Fruit fly (Drosophila melanogaster) whole organism, prepupa: ENCODE results near the gene Adsl.
A peak's percentile ranks its signal among the peaks of the same experiment; 100 is the strongest.

Source experiments
- Blimp-1 ChIP-seq: fragments of 200-800 bp; sonication (Bioruptor generic); optimal IDR thresholded peaks from 3 replicates; lab custom pipeline; 2017; ENCODE audit warnings: missing biosample characterization, missing genetic modification characterization, mild to moderate bottlenecking, moderate library complexity, missing genetic modification reagents
- CG10631 ChIP-seq: fragments of 200-800 bp; sonication (Bioruptor generic); optimal IDR thresholded peaks from 2 replicates; lab custom pipeline; 2016; ENCODE audit warnings: missing biosample characterization, missing genetic modification characterization
- CG11294 ChIP-seq: fragments of 200-800 bp; sonication (Bioruptor generic); IDR thresholded peaks from 2 replicates; pipeline ENCODE4 v1.3.6; 2022; ENCODE audit warnings: missing biosample characterization, missing genetic modification characterization
- CG15336 ChIP-seq: fragments of 200-800 bp; sonication (Bioruptor generic); IDR thresholded peaks from 2 replicates; pipeline ENCODE4 v1.3.6; 2022; ENCODE audit warnings: missing biosample characterization, missing genetic modification characterization
- CG1621 ChIP-seq: fragments of 200-800 bp; sonication (Bioruptor generic); optimal IDR thresholded peaks from 3 replicates; lab custom pipeline; 2018; ENCODE audit warnings: missing biosample characterization, mild to moderate bottlenecking, missing genetic modification characterization
- CG16779 ChIP-seq: fragments of 200-800 bp; sonication (Bioruptor generic); optimal IDR thresholded peaks from 3 replicates; lab custom pipeline; 2017; ENCODE audit warnings: missing biosample characterization, mild to moderate bottlenecking, missing genetic modification characterization
- CG31627 ChIP-seq: fragments of 200-800 bp; sonication (Bioruptor generic); optimal IDR thresholded peaks from 3 replicates; lab custom pipeline; 2016; ENCODE audit warnings: missing biosample characterization, missing genetic modification characterization
- CG32006 ChIP-seq: fragments of 200-800 bp; sonication (Bioruptor generic); optimal IDR thresholded peaks from 3 replicates; lab custom pipeline; 2017; ENCODE audit warnings: missing biosample characterization, mild to moderate bottlenecking, missing genetic modification characterization
- CG34406 ChIP-seq: fragments of 200-800 bp; sonication (Bioruptor generic); optimal IDR thresholded peaks from 3 replicates; lab custom pipeline; 2016; ENCODE audit warnings: missing biosample characterization, missing genetic modification characterization
- CG6163 ChIP-seq: fragments of 200-800 bp; sonication (Bioruptor generic); IDR thresholded peaks from 3 replicates; pipeline ENCODE4 v1.3.6; 2022; ENCODE audit warnings: missing biosample characterization, missing genetic modification characterization
- CG6792 ChIP-seq: fragments of 200-800 bp; sonication (Bioruptor generic); optimal IDR thresholded peaks from 3 replicates; lab custom pipeline; 2016; ENCODE audit warnings: missing biosample characterization, missing genetic modification characterization
- CG6808 ChIP-seq: fragments of 200-800 bp; sonication (Bioruptor generic); optimal IDR thresholded peaks from 3 replicates; lab custom pipeline; 2017; ENCODE audit warnings: missing biosample characterization, missing genetic modification characterization, mild to moderate bottlenecking, moderate library complexity, missing genetic modification reagents
- CG6854 ChIP-seq: fragments of 200-800 bp; sonication (Bioruptor generic); optimal IDR thresholded peaks from 2 replicates; lab custom pipeline; 2017; ENCODE audit warnings: missing biosample characterization, mild to moderate bottlenecking, missing genetic modification characterization
- CG7368 ChIP-seq: fragments of 200-800 bp; sonication (Bioruptor generic); optimal IDR thresholded peaks from 3 replicates; lab custom pipeline; 2016; ENCODE audit warnings: missing biosample characterization, missing genetic modification characterization
- CG8119 ChIP-seq: fragments of 200-800 bp; sonication (Bioruptor generic); IDR thresholded peaks from 3 replicates; pipeline ENCODE4 v1.3.6; 2022; ENCODE audit warnings: missing biosample characterization, missing genetic modification characterization
- Eip75B ChIP-seq: fragments of 200-800 bp; sonication (Bioruptor generic); optimal IDR thresholded peaks from 3 replicates; lab custom pipeline; 2016; ENCODE audit warnings: missing biosample characterization, missing genetic modification characterization
- Ets21C ChIP-seq: fragments of 200-800 bp; sonication (Bioruptor generic); optimal IDR thresholded peaks from 3 replicates; lab custom pipeline; 2016; ENCODE audit warnings: missing biosample characterization, missing genetic modification characterization
- Hr38 ChIP-seq: sonication (Bioruptor generic); optimal IDR thresholded peaks from 2 replicates; lab custom pipeline; 2016; ENCODE audit warnings: missing biosample characterization, missing genetic modification characterization
- Lpt ChIP-seq: fragments of 200-800 bp; sonication (Bioruptor generic); optimal IDR thresholded peaks from 3 replicates; lab custom pipeline; 2016; ENCODE audit warnings: missing biosample characterization, missing genetic modification characterization
- OdsH ChIP-seq: fragments of 200-800 bp; sonication (Bioruptor generic); optimal IDR thresholded peaks from 3 replicates; lab custom pipeline; 2016; ENCODE audit warnings: missing biosample characterization, missing genetic modification characterization
- Smox ChIP-seq: fragments of 200-800 bp; sonication (Bioruptor generic); optimal IDR thresholded peaks from 3 replicates; lab custom pipeline; 2016; ENCODE audit warnings: missing biosample characterization, missing genetic modification characterization
- Sox102F ChIP-seq: fragments of 200-800 bp; sonication (Bioruptor generic); optimal IDR thresholded peaks from 2 replicates; lab custom pipeline; 2016; ENCODE audit warnings: missing biosample characterization, mild to moderate bottlenecking, missing genetic modification characterization
- Sox15 ChIP-seq: fragments of 200-800 bp; sonication (Bioruptor generic); optimal IDR thresholded peaks from 3 replicates; lab custom pipeline; 2016; ENCODE audit warnings: missing biosample characterization, missing genetic modification characterization
- cyc ChIP-seq: fragments of 200-800 bp; sonication (Bioruptor generic); optimal IDR thresholded peaks from 3 replicates; lab custom pipeline; 2016; ENCODE audit warnings: missing biosample characterization, missing genetic modification characterization
- dsx ChIP-seq: fragments of 200-800 bp; optimal IDR thresholded peaks from 3 replicates; lab custom pipeline; 2019; ENCODE audit warnings: missing biosample characterization, mild to moderate bottlenecking, missing genetic modification characterization, moderate library complexity; ENCODE audit not compliant: poor library complexity, severe bottlenecking
- eg ChIP-seq: fragments of 200-800 bp; sonication (Bioruptor generic); IDR thresholded peaks from 3 replicates; pipeline ENCODE4 v1.3.6; 2022; ENCODE audit warnings: missing biosample characterization, missing genetic modification characterization
- fd59A ChIP-seq: fragments of 200-800 bp; sonication (Bioruptor generic); optimal IDR thresholded peaks from 2 replicates; lab custom pipeline; 2017; ENCODE audit warnings: missing biosample characterization, mild to moderate bottlenecking, missing genetic modification characterization, missing genetic modification reagents
- fd85E ChIP-seq: fragments of 200-800 bp; sonication (Bioruptor generic); optimal IDR thresholded peaks from 3 replicates; lab custom pipeline; 2016; ENCODE audit warnings: missing biosample characterization, missing genetic modification characterization
- fkh ChIP-seq: fragments of 200-800 bp; sonication (Bioruptor generic); optimal IDR thresholded peaks from 3 replicates; lab custom pipeline; 2017; ENCODE audit warnings: missing biosample characterization, mild to moderate bottlenecking, missing genetic modification characterization, moderate library complexity
- net ChIP-seq: fragments of 200-800 bp; sonication (Bioruptor generic); optimal IDR thresholded peaks from 3 replicates; lab custom pipeline; 2016; ENCODE audit warnings: missing biosample characterization, missing genetic modification characterization
- pdm3 ChIP-seq: fragments of 200-800 bp; sonication (Bioruptor generic); optimal IDR thresholded peaks from 3 replicates; lab custom pipeline; 2016; ENCODE audit warnings: missing biosample characterization, missing genetic modification characterization
- ss ChIP-seq, 2 experiments: fragments of 200-800 bp; sonication (Bioruptor generic); optimal IDR thresholded peaks; 2 replicates in 1 of 2; 3 replicates in 1 of 2; lab custom pipeline; 2017 to 2018; ENCODE audit warnings: mild to moderate bottlenecking in 2 of 2, missing biosample characterization in 2 of 2, missing genetic modification characterization in 2 of 2, moderate library complexity in 1 of 2
- vri ChIP-seq: fragments of 200-800 bp; sonication (Bioruptor generic); optimal IDR thresholded peaks from 3 replicates; lab custom pipeline; 2016; ENCODE audit warnings: missing biosample characterization, mild to moderate bottlenecking, missing genetic modification characterization

Gene Adsl

dm6 chr3R:17065018-17065784 lies 44.3 kb upstream of the Adsl start (continued):
- TF ChIP-seq Sox102F (peak; percentile 97), fd59A (peak; percentile 80), CG16779 (tag; lab: Kevin White, UChicago) (peak; percentile 73), Sox15 (GFP tag; lab: Kevin White, UChicago) (peak; percentile 90), CG31627 (GFP tag; lab: Kevin White, UChicago) (peak; percentile 97), cyc (GFP tag; lab: Kevin White, UChicago) (peak; percentile 97), Hr38 (GFP tag; lab: Kevin White, UChicago) (no peak), CG11294 (GFP tag; lab: Robert Waterston, UW) (peak; percentile 10; the same call in 1 of the 2 replicates), net (GFP tag; lab: Kevin White, UChicago) (peak; percentile 95), CG7368 (GFP tag; lab: Kevin White, UChicago) (peak; percentile 90)

DNA sequence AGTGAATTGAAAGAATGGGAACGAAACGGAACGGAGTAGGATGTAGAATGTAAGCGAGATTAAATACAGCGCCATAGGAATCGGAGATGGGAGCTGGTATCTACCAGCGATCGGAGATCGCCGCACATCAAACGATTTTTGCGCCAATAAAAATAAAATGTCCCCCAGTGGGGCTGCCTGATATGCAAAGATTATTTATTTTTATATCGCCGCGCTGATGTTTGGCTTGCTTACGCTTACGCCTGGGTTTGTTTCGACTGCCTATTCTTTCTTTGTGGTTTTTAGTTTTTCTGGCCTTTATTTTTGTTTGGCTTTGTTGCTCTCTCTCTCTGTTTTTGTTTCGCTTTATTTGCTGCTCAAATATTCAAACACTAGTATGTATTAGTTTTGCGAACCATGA lies 42.8 kb upstream of the Adsl start:
- peak; percentile 35 for TF ChIP-seq fkh
- no peak for TF ChIP-seq Ets21C (GFP tag; lab: Kevin White, UChicago)
- TF ChIP-seq eg (GFP tag; lab: Robert Waterston, UW): 0 out of 3 replicates have a peak, but pooled peaks have one; percentile 29
- TF ChIP-seq, all 60 proteins: peak for 2

dm6 chr3R:17062705-17063104 lies 41.8 kb upstream of the Adsl start:
- no peak for TF ChIP-seq fd85E (GFP tag; lab: Kevin White, UChicago)
- no peak for TF ChIP-seq pdm3 (GFP tag; lab: Kevin White, UChicago)
- no peak for TF ChIP-seq Sox102F
- no peak for TF ChIP-seq CG6854 (GFP tag; lab: Kevin White, UChicago)
- no peak for TF ChIP-seq Smox (GFP tag; lab: Kevin White, UChicago)
- no peak for TF ChIP-seq CG15336 (GFP tag; lab: Robert Waterston, UW)
- no peak for TF ChIP-seq CG6163
- TF ChIP-seq Eip75B (GFP tag; lab: Kevin White, UChicago): no peak
- no peak for TF ChIP-seq CG34406 (GFP tag; lab: Kevin White, UChicago)
- no peak for TF ChIP-seq dsx (GFP tag; lab: Kevin White, UChicago)
- no peak for TF ChIP-seq OdsH (GFP tag; lab: Kevin White, UChicago)
- no peak for TF ChIP-seq CG32006
- no peak for TF ChIP-seq CG7368 (GFP tag; lab: Kevin White, UChicago)
- TF ChIP-seq CG6808 (GFP tag; lab: Kevin White, UChicago): no peak
- no peak for TF ChIP-seq Blimp-1 (GFP tag; lab: Kevin White, UChicago)
- no peak for TF ChIP-seq Hr38 (GFP tag; lab: Kevin White, UChicago)
- TF ChIP-seq CG6792 (GFP tag; lab: Kevin White, UChicago): no peak
- no peak for TF ChIP-seq CG8119
- TF ChIP-seq eg (GFP tag; lab: Robert Waterston, UW): no peak

DNA sequence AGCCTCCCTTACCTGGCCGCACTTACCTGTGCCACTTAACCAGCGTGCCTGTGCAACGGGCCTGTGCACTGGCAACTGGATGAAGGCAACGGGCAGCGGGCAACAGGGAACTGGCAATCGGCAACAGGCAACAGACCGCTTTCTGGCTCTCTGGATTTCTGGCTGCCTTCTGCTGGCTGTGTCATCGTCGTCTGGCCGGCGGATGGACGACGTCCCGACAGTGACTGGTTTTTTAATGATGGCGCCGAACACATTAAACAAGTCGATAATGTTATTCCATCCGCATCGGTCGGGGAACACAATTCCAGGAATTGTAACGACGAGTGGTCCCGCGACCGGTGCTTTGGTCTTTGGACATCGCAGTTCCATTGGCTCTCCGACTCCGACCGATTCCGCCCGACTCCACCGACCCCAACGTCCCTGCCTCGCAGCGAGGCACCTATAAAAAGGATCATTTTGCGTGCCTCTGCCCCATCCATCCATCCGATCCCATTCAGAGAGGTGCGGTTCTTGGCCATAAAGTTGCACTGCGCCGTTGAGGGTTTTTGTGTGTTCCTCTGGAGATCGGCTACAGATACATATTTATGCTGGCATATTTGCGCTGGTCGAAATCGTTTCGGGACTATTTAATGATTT lies 40.9 kb upstream of the Adsl start:
- 0 out of 3 replicates have a peak, but pooled peaks have one; percentile 18 for TF ChIP-seq eg (GFP tag; lab: Robert Waterston, UW)
- no peak for TF ChIP-seq vri (GFP tag; lab: Kevin White, UChicago)
- no peak for TF ChIP-seq CG10631 (GFP tag; lab: Kevin White, UChicago)
- peak; percentile 26 for TF ChIP-seq Lpt (GFP tag; lab: Kevin White, UChicago)
- peak; percentile 41 for TF ChIP-seq CG6808 (GFP tag; lab: Kevin White, UChicago)
- peak; percentile 64 for TF ChIP-seq CG6854 (GFP tag; lab: Kevin White, UChicago)
- TF ChIP-seq CG1621 (tag; lab: Kevin White, UChicago): peak; percentile 18
- TF ChIP-seq CG32006: peak; percentile 1
- TF ChIP-seq Eip75B (GFP tag; lab: Kevin White, UChicago): no peak
- TF ChIP-seq ss (GFP tag; optimal IDR thresholded peaks at IDR 0.05; lab: Kevin White, UChicago): peak in 1 of 2 experiments; percentile 74
- peak; percentile 46; the same call in 2 of the 3 replicates for TF ChIP-seq CG6163
